Worm (Caenorhabditis elegans) whole organism, L4 larva: ENCODE results near the gene abu-5.
"Not testable (repeated sequence)": the region's sequence is repeated elsewhere in the genome, so short reads cannot be mapped to it uniquely, and the experiment has no call there.

Experiments
- Y5F2A.4 ChIP-seq: fragments of 200-800 bp; sonication (Bioruptor generic); optimal IDR thresholded peaks from 2 replicates; lab custom pipeline; 2018; ENCODE audit warnings: mild to moderate bottlenecking, missing genetic modification characterization, missing compliant biosample characterization
- ZK337.2 ChIP-seq: fragments of 200-800 bp; sonication (Bioruptor generic); IDR thresholded peaks from 2 replicates; pipeline ENCODE4 v1.3.6; 2022; ENCODE audit warnings: missing genetic modification reagents, missing genetic modification characterization, missing compliant biosample characterization
- aha-1 ChIP-seq: fragments of 150-350 bp; peaks from one replicate; lab custom pipeline; 2014; ENCODE audit warnings: missing biosample characterization, missing genetic modification characterization
- ama-1 ChIP-seq: fragments of 150-350 bp; optimal IDR thresholded peaks from 2 replicates; lab custom pipeline; 2014; ENCODE audit warnings: inconsistent platforms, mixed read lengths
- arid-1 ChIP-seq: fragments of 200-800 bp; sonication (Bioruptor generic); conservative IDR thresholded peaks from 2 replicates; pipeline ENCODE4 v1.3.6; 2022; ENCODE audit warnings: missing genetic modification reagents, missing genetic modification characterization, missing compliant biosample characterization
- ceh-20 ChIP-seq: fragments of 200-800 bp; sonication (Bioruptor generic); IDR thresholded peaks from 2 replicates; pipeline ENCODE4 v1.3.6; 2022; ENCODE audit warnings: missing genetic modification reagents, missing genetic modification characterization, missing compliant biosample characterization
- ceh-28 ChIP-seq: fragments of 150-350 bp; optimal IDR thresholded peaks from 2 replicates; lab custom pipeline; 2014; ENCODE audit warnings: missing biosample characterization, missing genetic modification reagents, missing genetic modification characterization
- daf-16 ChIP-seq, 3 experiments: sonication (generic microtip); optimal IDR thresholded peaks; 2 replicates each; lab custom pipeline; 2016 to 2017; ENCODE audit warnings: missing genetic modification characterization in 3 of 3, missing genetic modification reagents in 3 of 3, mild to moderate bottlenecking in 2 of 3, missing compliant biosample characterization in 2 of 3, missing biosample characterization in 1 of 3, moderate library complexity in 1 of 3
- dmd-6 ChIP-seq: fragments of 200-800 bp; sonication (Bioruptor generic); IDR thresholded peaks from 2 replicates; pipeline ENCODE4 v1.3.6; 2022; ENCODE audit warnings: missing genetic modification reagents, missing genetic modification characterization, missing compliant biosample characterization
- egl-43 ChIP-seq: fragments of 200-800 bp; sonication (Bioruptor generic); IDR thresholded peaks from 2 replicates; pipeline ENCODE4 v1.3.6; 2022; ENCODE audit warnings: missing genetic modification reagents, missing genetic modification characterization, missing compliant biosample characterization
- hlh-11 ChIP-seq: fragments of 200-800 bp; sonication (Bioruptor generic); optimal IDR thresholded peaks from 2 replicates; lab custom pipeline; 2018; ENCODE audit warnings: mild to moderate bottlenecking, missing genetic modification characterization, missing compliant biosample characterization
- hlh-30 ChIP-seq: sonication (generic microtip); optimal IDR thresholded peaks from 2 replicates; lab custom pipeline; 2017; ENCODE audit warnings: antibody characterized with exemption, mild to moderate bottlenecking, missing genetic modification characterization, missing compliant biosample characterization; ENCODE audit not compliant: insufficient read depth
- jun-1 ChIP-seq: fragments of 150-350 bp; optimal IDR thresholded peaks from 2 replicates; lab custom pipeline; 2014; ENCODE audit warnings: missing biosample characterization, missing genetic modification reagents, missing genetic modification characterization
- lim-7 ChIP-seq: fragments of 200-800 bp; sonication (Bioruptor generic); IDR thresholded peaks from 2 replicates; pipeline ENCODE4 v1.3.6; 2022; ENCODE audit warnings: missing genetic modification characterization, missing compliant biosample characterization
- lin-1 ChIP-seq: fragments of 200-800 bp; sonication (Bioruptor generic); IDR thresholded peaks from 2 replicates; pipeline ENCODE4 v1.3.6; 2022; ENCODE audit warnings: missing genetic modification reagents, missing genetic modification characterization, missing compliant biosample characterization
- lin-29 ChIP-seq: fragments of 200-800 bp; sonication (Bioruptor generic); IDR thresholded peaks from 2 replicates; pipeline ENCODE4 v1.3.6; 2022; ENCODE audit warnings: missing genetic modification reagents, missing genetic modification characterization, missing compliant biosample characterization
- madf-5 ChIP-seq, 2 experiments: fragments of 200-800 bp; sonication (Bioruptor generic); IDR thresholded peaks; 2 replicates each; pipeline ENCODE4 v1.3.6; 2022; ENCODE audit warnings: missing compliant biosample characterization in 2 of 2, missing genetic modification characterization in 2 of 2
- mxl-2 ChIP-seq: fragments of 200-800 bp; sonication (Bioruptor generic); conservative IDR thresholded peaks from 2 replicates; pipeline ENCODE4 v1.3.6; 2022; ENCODE audit warnings: missing genetic modification reagents, missing genetic modification characterization, missing compliant biosample characterization
- mxl-3 ChIP-seq: fragments of 200-800 bp; sonication (Bioruptor generic); optimal IDR thresholded peaks from 2 replicates; lab custom pipeline; 2018; ENCODE audit warnings: mild to moderate bottlenecking, missing genetic modification characterization, missing compliant biosample characterization
- nhr-25 ChIP-seq: sonication (generic microtip); optimal IDR thresholded peaks from 2 replicates; lab custom pipeline; 2017; ENCODE audit warnings: missing genetic modification characterization, mild to moderate bottlenecking, missing compliant biosample characterization, antibody characterized with exemption, moderate library complexity, borderline replicate concordance; ENCODE audit not compliant: insufficient read depth
- nhr-28 ChIP-seq: fragments of 150-350 bp; optimal IDR thresholded peaks from 2 replicates; lab custom pipeline; 2014; ENCODE audit warnings: missing biosample characterization, missing genetic modification characterization
- nhr-48 ChIP-seq: sonication (generic microtip); optimal IDR thresholded peaks from 2 replicates; lab custom pipeline; 2016; ENCODE audit warnings: mild to moderate bottlenecking, missing genetic modification characterization, missing compliant biosample characterization
- nhr-6 ChIP-seq: fragments of 150-350 bp; optimal IDR thresholded peaks from 2 replicates; lab custom pipeline; 2014; ENCODE audit warnings: missing biosample characterization, missing genetic modification characterization
- nhr-76 ChIP-seq: fragments of 150-350 bp; optimal IDR thresholded peaks from 2 replicates; lab custom pipeline; 2014; ENCODE audit warnings: missing biosample characterization, missing genetic modification characterization
- nhr-77 ChIP-seq: fragments of 150-350 bp; optimal IDR thresholded peaks from 2 replicates; lab custom pipeline; 2014; ENCODE audit warnings: missing biosample characterization, missing genetic modification characterization
- pqm-1 ChIP-seq: sonication (generic microtip); optimal IDR thresholded peaks from 2 replicates; lab custom pipeline; 2017; ENCODE audit warnings: missing biosample characterization, missing genetic modification characterization
- rbr-2 ChIP-seq: sonication (generic microtip); optimal IDR thresholded peaks from 2 replicates; lab custom pipeline; 2016; ENCODE audit warnings: missing genotype, missing genetic modification characterization, missing compliant biosample characterization
- unc-39 ChIP-seq: sonication (generic microtip); optimal IDR thresholded peaks from 2 replicates; lab custom pipeline; 2017; ENCODE audit warnings: missing biosample characterization, missing genetic modification characterization
- vab-7 ChIP-seq: fragments of 200-800 bp; sonication (Bioruptor generic); IDR thresholded peaks from 2 replicates; pipeline ENCODE4 v1.3.6; 2022; ENCODE audit warnings: missing genetic modification reagents, missing genetic modification characterization, missing compliant biosample characterization
- zfp-2 ChIP-seq: sonication (generic microtip); optimal IDR thresholded peaks from 2 replicates; lab custom pipeline; 2016; ENCODE audit warnings: mild to moderate bottlenecking, missing genetic modification characterization, missing compliant biosample characterization
- zfp-3 ChIP-seq: fragments of 200-800 bp; sonication (Bioruptor generic); conservative IDR thresholded peaks from 2 replicates; pipeline ENCODE4 v1.3.6; 2022; ENCODE audit warnings: missing genetic modification reagents, missing genetic modification characterization, missing compliant biosample characterization
- zip-2 ChIP-seq: fragments of 150-350 bp; optimal IDR thresholded peaks from 2 replicates; lab custom pipeline; 2014; ENCODE audit warnings: missing biosample characterization, missing genetic modification characterization

abu-5 gene

DNA sequence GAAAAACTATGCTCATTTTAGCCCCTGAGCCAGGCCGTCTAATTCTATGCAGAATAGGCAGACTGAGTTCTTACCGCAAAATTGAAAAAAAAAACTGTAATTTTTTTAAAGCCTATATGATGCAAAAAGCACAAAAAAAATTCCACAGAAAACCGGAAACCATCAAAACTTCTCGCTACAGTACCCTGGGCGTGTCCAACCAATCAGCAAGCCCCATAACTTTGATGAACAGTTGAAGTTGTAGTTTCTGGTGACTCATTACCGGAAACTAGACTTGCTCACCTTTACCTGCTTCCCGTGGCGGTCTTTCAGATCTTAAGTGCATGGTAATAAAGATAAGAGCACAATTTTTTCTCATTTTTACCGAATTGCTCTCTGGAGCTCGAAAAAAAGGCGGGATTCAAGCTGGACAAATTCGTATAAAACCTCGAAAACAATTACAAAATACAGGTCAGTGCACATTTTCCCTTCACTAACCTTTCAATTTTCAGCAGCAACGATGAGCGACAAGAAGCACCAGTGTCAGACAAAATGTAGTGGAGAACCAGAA, 43.8 kb downstream of the abu-5 start, which contains the start of gene Y105C5A.1274:
Gene Y105C5A.1274, plus strand, starts transcription at position 500 of the 550 bp plus-strand sequence.
- TF ChIP-seq rbr-2 (tag; lab: Kevin White, UChicago); ama-1 (lab: Kevin White, UChicago); madf-5 (GFP tag; IDR thresholded peaks at IDR 0.05; lab: Robert Waterston, UW): not testable (repeated sequence)

ce11 chrIV:15635462-15635861, 45.0 kb downstream of the abu-5 start, which contains the start of gene Y105C5A.10:
Gene Y105C5A.10 (plus strand): TSS chrIV:15635762.
- TF ChIP-seq lin-29; Y5F2A.4; ZK337.2 (GFP tag; lab: Robert Waterston, UW): not testable (repeated sequence)

DNA sequence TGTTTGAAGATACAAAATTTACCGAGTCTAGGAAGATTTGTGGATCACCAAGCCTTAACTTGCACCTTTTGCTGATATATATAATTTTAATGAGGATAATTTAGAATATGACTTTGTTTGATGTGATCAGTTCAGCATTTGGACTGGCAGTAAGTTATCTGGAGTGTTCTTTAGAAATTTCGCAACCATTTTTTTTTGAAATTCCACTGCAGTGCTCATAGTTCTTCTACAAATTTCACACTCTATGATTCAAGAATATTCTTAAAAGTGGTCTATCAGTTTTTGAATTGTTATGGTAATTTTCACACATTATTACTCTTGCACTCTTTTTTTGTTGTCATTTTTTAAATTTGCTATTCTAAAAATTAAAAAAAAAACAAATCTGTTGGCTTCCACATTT, 48.7 kb downstream of the abu-5 start:
- TF ChIP-seq vab-7 (no peak), aha-1 (tag; lab: Kevin White, UChicago) (peak; percentile 91)

DNA sequence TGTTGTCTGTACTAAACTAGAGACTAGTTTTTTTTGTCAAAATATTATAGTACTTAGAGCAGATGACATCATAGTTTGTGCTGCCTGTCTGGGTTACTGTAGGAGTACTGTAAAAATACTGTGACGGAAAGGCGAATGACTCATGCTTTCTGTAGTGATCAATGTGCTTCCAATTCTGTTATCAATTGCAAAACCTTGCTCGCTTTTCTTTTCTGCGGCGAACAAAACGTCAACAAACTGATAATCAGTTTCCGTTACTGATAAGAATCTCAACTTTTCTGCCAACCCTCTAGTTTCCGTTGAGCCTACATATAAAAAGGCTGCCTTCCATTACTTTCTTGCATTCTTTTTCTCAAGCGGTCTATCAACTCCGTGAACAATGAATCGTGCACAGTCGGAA, 50.4 kb downstream of the abu-5 start, which contains the start of gene Y105C5A.13:
Gene Y105C5A.13, plus strand, starts transcription at position 380 of the 400 bp plus-strand sequence.
- TF ChIP-seq zfp-2 (tag; lab: Kevin White, UChicago) (no peak), nhr-77 (tag; lab: Kevin White, UChicago) (no peak), dmd-6 (GFP tag; lab: Robert Waterston, UW) (peak; percentile 79), lin-1 (peak; percentile 89), egl-43 (GFP tag; lab: Robert Waterston, UW) (no peak), hlh-11 (peak; percentile 39), nhr-6 (tag; lab: Kevin White, UChicago) (no peak), arid-1 (GFP tag; lab: Robert Waterston, UW) (no peak), nhr-76 (no peak), mxl-2 (GFP tag; lab: Robert Waterston, UW) (no peak), lin-29 (no peak), ceh-28 (tag; lab: Kevin White, UChicago) (no peak), pqm-1 (tag; lab: Kevin White, UChicago) (peak; percentile 88), unc-39 (tag; lab: Kevin White, UChicago) (no peak), nhr-25 (tag; lab: Kevin White, UChicago) (no peak), lim-7 (GFP tag; lab: Robert Waterston, UW) (no peak), nhr-48 (tag; lab: Kevin White, UChicago) (no peak), mxl-3 (GFP tag; lab: Kevin White, UChicago) (no peak), nhr-28 (tag; lab: Kevin White, UChicago) (peak; percentile 72), jun-1 (no peak), zfp-3 (GFP tag; lab: Robert Waterston, UW) (no peak), hlh-30 (no peak), ceh-20 (GFP tag; lab: Robert Waterston, UW) (no peak), zip-2 (tag; lab: Kevin White, UChicago) (no peak), daf-16 (GFP tag; optimal IDR thresholded peaks at IDR 0.05; lab: Kevin White, UChicago) (no peak), daf-16 (tag; optimal IDR thresholded peaks at IDR 0.05; lab: Kevin White, UChicago) (peak; percentile 58)
